Worm (Caenorhabditis elegans) whole organism, L2 larva: ENCODE measurements around the gene C11H1.7.

Experiments used
- C34F6.9 ChIP-seq: fragments of 150-350 bp; optimal IDR thresholded peaks from 2 replicates; lab custom pipeline; 2014; ENCODE audit warnings: missing biosample characterization, missing genetic modification characterization
- F13H6.1 ChIP-seq: sonication (generic microtip); optimal IDR thresholded peaks from 2 replicates; lab custom pipeline; 2016; ENCODE audit warnings: missing genetic modification characterization, missing compliant biosample characterization
- ceh-16 ChIP-seq: fragments of 150-350 bp; optimal IDR thresholded peaks from 2 replicates; lab custom pipeline; 2014; ENCODE audit warnings: missing biosample characterization, missing genetic modification characterization
- lsy-2 ChIP-seq, 2 experiments: fragments of 150-350 bp in 1 of 2; sonication (generic microtip) in 1 of 2; optimal IDR thresholded peaks; 2 replicates each; lab custom pipeline; 2014 to 2017; ENCODE audit warnings: missing biosample characterization in 2 of 2, missing genetic modification characterization in 2 of 2
- nhr-12 ChIP-seq: fragments of 150-350 bp; optimal IDR thresholded peaks from 2 replicates; lab custom pipeline; 2014; ENCODE audit warnings: missing biosample characterization, missing genetic modification characterization
- nhr-237 ChIP-seq: fragments of 150-350 bp; optimal IDR thresholded peaks from 2 replicates; lab custom pipeline; 2014; ENCODE audit warnings: missing biosample characterization, missing genetic modification characterization
- nhr-6 ChIP-seq: fragments of 150-350 bp; optimal IDR thresholded peaks from 2 replicates; lab custom pipeline; 2014; ENCODE audit warnings: missing biosample characterization, missing genetic modification characterization
- sma-9 ChIP-seq, 2 experiments: fragments of 150-350 bp in 1 of 2; sonication (generic microtip) in 1 of 2; optimal IDR thresholded peaks; 2 replicates each; lab custom pipeline; 2014 to 2016; ENCODE audit warnings: missing genetic modification characterization in 2 of 2, mild to moderate bottlenecking in 1 of 2, missing biosample characterization in 1 of 2, missing compliant biosample characterization in 1 of 2, missing genetic modification reagents in 1 of 2, moderate library complexity in 1 of 2
- snpc-4 ChIP-seq: fragments of 150-350 bp; optimal IDR thresholded peaks from 2 replicates; lab custom pipeline; 2014; ENCODE audit warnings: missing biosample characterization, missing genetic modification characterization
- unc-39 ChIP-seq: fragments of 150-350 bp; optimal IDR thresholded peaks from 2 replicates; lab custom pipeline; 2014; ENCODE audit warnings: missing biosample characterization, missing genetic modification characterization
- unc-62 ChIP-seq: fragments of 150-350 bp; optimal IDR thresholded peaks from 2 replicates; lab custom pipeline; 2014; ENCODE audit warnings: missing biosample characterization, missing genetic modification reagents, missing genetic modification characterization

- no peak for TF ChIP-seq C34F6.9
- no peak for TF ChIP-seq snpc-4
- TF ChIP-seq ceh-16: no peak
- no peak for TF ChIP-seq sma-9 (GFP tag; optimal IDR thresholded peaks at IDR 0.05; lab: Kevin White, UChicago)
- TF ChIP-seq sma-9 (tag; optimal IDR thresholded peaks at IDR 0.05; lab: Kevin White, UChicago): no peak
- no peak for TF ChIP-seq unc-62 (GFP tag; lab: Kevin White, UChicago)
- no peak for TF ChIP-seq lsy-2 (tag; optimal IDR thresholded peaks at IDR 0.05; lab: Kevin White, UChicago)
- TF ChIP-seq nhr-6 (tag; lab: Kevin White, UChicago): no peak
- no peak for TF ChIP-seq nhr-12
- TF ChIP-seq F13H6.1 (tag; lab: Kevin White, UChicago): no peak
- TF ChIP-seq unc-39 (tag; lab: Kevin White, UChicago): no peak
- no peak for TF ChIP-seq nhr-237 (tag; lab: Kevin White, UChicago)
Measured at ce11 chrX:14326578-14326977, 631 bp upstream of the C11H1.7 start.
